Worm (Caenorhabditis elegans): Measurements from ENCODE around the gene fbxa-76.

Gene fbxa-76

ce11 chrIII:1243199-1243598 lies 5.8 kb downstream of the fbxa-76 start, which contains the start of gene fbxa-63:
Gene fbxa-63 (plus strand): TSS chrIII:1243508.
- TF ChIP-seq lin-13 (GFP tag; optimal IDR thresholded peaks at IDR 0.05) (peak; percentile 20), nhr-71 (tag; optimal IDR thresholded peaks at IDR 0.05) (peak; percentile 42), egl-27 (tag; optimal IDR thresholded peaks at IDR 0.05) (no peak), swsn-7 (tag; optimal IDR thresholded peaks at IDR 0.05) (peak; percentile 10), C34B4.2 (tag; optimal IDR thresholded peaks at IDR 0.05) (no peak), mdl-1 (tag; optimal IDR thresholded peaks at IDR 0.05) (peak in 1 of 2 experiments; percentile 26), grh-1 (GFP tag; IDR thresholded peaks at IDR 0.05) (no peak), lsy-2 (tag; optimal IDR thresholded peaks at IDR 0.05) (peak; percentile 30 to 64), jun-1 (tag; optimal IDR thresholded peaks at IDR 0.05) (peak; percentile 28), alr-1 (tag; optimal IDR thresholded peaks at IDR 0.05; ENCODE audit: borderline replicate concordance) (no peak), pqm-1 (tag; optimal IDR thresholded peaks at IDR 0.05) (no peak), ceh-63 (GFP tag; optimal IDR thresholded peaks at IDR 0.05) (no peak), snu-23 (GFP tag; optimal IDR thresholded peaks at IDR 0.05) (peak; percentile 27), zip-4 (GFP tag; optimal IDR thresholded peaks at IDR 0.05) (peak; percentile 2), skn-1 (tag; optimal IDR thresholded peaks at IDR 0.05) (peak; percentile 81), ztf-4 (tag; optimal IDR thresholded peaks at IDR 0.05) (no peak), lin-35 (GFP tag; optimal IDR thresholded peaks at IDR 0.05) (peak; percentile 26 to 47), snpc-4 (tag; optimal IDR thresholded peaks at IDR 0.05) (no peak), C16A3.4 (tag; optimal IDR thresholded peaks at IDR 0.05) (no peak), nhr-47 (tag; optimal IDR thresholded peaks at IDR 0.05) (peak; percentile 37), efl-1 (optimal IDR thresholded peaks at IDR 0.05) (peak; percentile 49 to 64), efl-1 (GFP tag; optimal IDR thresholded peaks at IDR 0.05 in 1 of 2) (peak; percentile 26 to 92), dpl-1 (GFP tag; optimal IDR thresholded peaks at IDR 0.05) (peak in 2 of 3 experiments; percentile 7 to 21), aly-2 (tag; optimal IDR thresholded peaks at IDR 0.05) (no peak), lin-14 (GFP tag; optimal IDR thresholded peaks at IDR 0.05) (peak; percentile 61), rnt-1 (tag; optimal IDR thresholded peaks at IDR 0.05) (no peak), tlp-1 (tag; optimal IDR thresholded peaks at IDR 0.05) (no peak), elt-3 (tag; optimal IDR thresholded peaks at IDR 0.05) (peak in 1 of 6 experiments; percentile 19), ceh-82 (tag; optimal IDR thresholded peaks at IDR 0.05) (peak in 1 of 3 experiments; percentile 35), unc-62 (GFP tag; optimal IDR thresholded peaks at IDR 0.05) (no peak), C04F5.9 (tag; optimal IDR thresholded peaks at IDR 0.05) (no peak), nhr-11 (tag; optimal IDR thresholded peaks at IDR 0.05) (peak; percentile 15)

ce11 chrIII:1238704-1239103 lies 10.3 kb downstream of the fbxa-76 start, which contains the start of gene fbxa-61:
Gene fbxa-61 (plus strand): TSS chrIII:1239048.
- TF ChIP-seq lin-39 (tag; optimal IDR thresholded peaks at IDR 0.05) = no peak
- TF ChIP-seq nhr-85 (tag) = peak; percentile 67

DNA sequence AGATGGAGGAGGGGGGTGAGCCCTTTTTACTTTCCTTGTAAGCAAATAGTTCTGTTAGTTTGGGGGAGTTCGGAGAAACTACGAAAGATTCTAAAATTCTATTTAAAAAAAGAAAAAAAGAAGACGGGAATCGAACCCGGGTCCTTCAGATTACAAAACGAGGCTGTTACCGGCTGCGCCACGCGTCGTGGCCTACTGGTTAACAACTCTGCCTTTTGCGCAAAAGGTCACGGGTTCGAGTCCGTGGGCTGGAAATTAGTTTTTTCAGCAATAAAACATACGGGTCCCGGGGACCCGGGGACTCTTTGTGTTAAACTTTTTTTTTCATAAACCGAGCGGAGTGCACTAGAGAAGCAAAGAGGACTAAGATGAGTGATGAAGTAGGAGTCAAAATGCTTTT lies 17.8 kb downstream of the fbxa-76 start:
- no peak for TF ChIP-seq snpc-4 (tag; optimal IDR thresholded peaks at IDR 0.05)
- TF ChIP-seq nhr-20 (tag; optimal IDR thresholded peaks at IDR 0.05) = no peak
- no peak for TF ChIP-seq F16B12.6 (tag; optimal IDR thresholded peaks at IDR 0.05)
- no peak for TF ChIP-seq nhr-90 (tag; optimal IDR thresholded peaks at IDR 0.05; ENCODE audit: poor library complexity)
- no peak for TF ChIP-seq pax-3 (tag; optimal IDR thresholded peaks at IDR 0.05)
- TF ChIP-seq aha-1 (tag; optimal IDR thresholded peaks at IDR 0.05) = no peak
- no peak for TF ChIP-seq grh-1 (GFP tag; IDR thresholded peaks at IDR 0.05)
- TF ChIP-seq alr-1 (tag; optimal IDR thresholded peaks at IDR 0.05; ENCODE audit: borderline replicate concordance) = no peak
- no peak for TF ChIP-seq C04F5.9 (tag; optimal IDR thresholded peaks at IDR 0.05)
- no peak for TF ChIP-seq hlh-17 (GFP tag; optimal IDR thresholded peaks at IDR 0.05; ENCODE audit: borderline replicate concordance)
- no peak for TF ChIP-seq egl-27 (tag; optimal IDR thresholded peaks at IDR 0.05)
- TF ChIP-seq zip-4 (GFP tag; optimal IDR thresholded peaks at IDR 0.05) = no peak
- no peak for TF ChIP-seq mab-9 (GFP tag; IDR thresholded peaks at IDR 0.05)
- TF ChIP-seq vab-15 (tag; optimal IDR thresholded peaks at IDR 0.05) = no peak
- no peak for TF ChIP-seq egl-13 (tag; optimal IDR thresholded peaks at IDR 0.05)
- no peak for TF ChIP-seq pqm-1 (tag; optimal IDR thresholded peaks at IDR 0.05)
- no peak for TF ChIP-seq hlh-4 (tag; optimal IDR thresholded peaks at IDR 0.05)
- TF ChIP-seq jun-1 (tag; optimal IDR thresholded peaks at IDR 0.05) = no peak

All from whole organism, L1 larva.